Worm (Caenorhabditis elegans) whole organism, late embryonic: ENCODE data around the gene C05D12.5.

ENCODE experiments used
- K02D7.2 ChIP-seq: sonication (generic microtip); optimal IDR thresholded peaks from 2 replicates; lab custom pipeline; 2017; ENCODE audit warnings: mild to moderate bottlenecking, missing genetic modification characterization, missing compliant biosample characterization
- ama-1 ChIP-seq: fragments of 150-350 bp; optimal IDR thresholded peaks from 2 replicates; lab custom pipeline; 2014
- ceh-34 ChIP-seq: sonication (generic microtip); optimal IDR thresholded peaks from 2 replicates; lab custom pipeline; 2016; ENCODE audit warnings: mild to moderate bottlenecking, missing genetic modification characterization, missing compliant biosample characterization
- che-1 ChIP-seq: sonication (generic microtip); optimal IDR thresholded peaks from 2 replicates; lab custom pipeline; 2016; ENCODE audit warnings: mild to moderate bottlenecking, missing genetic modification characterization, missing compliant biosample characterization
- eyg-1 ChIP-seq: sonication (generic microtip); optimal IDR thresholded peaks from 2 replicates; lab custom pipeline; 2016; ENCODE audit warnings: missing genotype, missing genetic modification characterization, missing compliant biosample characterization
- gmeb-2 ChIP-seq: sonication (generic microtip); optimal IDR thresholded peaks from 2 replicates; lab custom pipeline; 2016; ENCODE audit warnings: missing genetic modification characterization, inconsistent platforms, missing compliant biosample characterization
- hlh-30 ChIP-seq: sonication (generic microtip); optimal IDR thresholded peaks from 2 replicates; lab custom pipeline; 2017; ENCODE audit warnings: antibody characterized with exemption, missing genetic modification characterization, missing compliant biosample characterization; ENCODE audit not compliant: insufficient read depth
- lin-11 ChIP-seq: fragments of 200-800 bp; sonication (Bioruptor generic); optimal IDR thresholded peaks from 2 replicates; lab custom pipeline; 2018; ENCODE audit warnings: mild to moderate bottlenecking, missing genetic modification characterization, missing compliant biosample characterization
- madf-2 ChIP-seq: sonication (generic microtip); optimal IDR thresholded peaks from 2 replicates; lab custom pipeline; 2017; ENCODE audit warnings: missing genetic modification characterization, missing compliant biosample characterization
- nfya-1 ChIP-seq: sonication (generic microtip); optimal IDR thresholded peaks from 2 replicates; lab custom pipeline; 2017; ENCODE audit warnings: missing genetic modification characterization, mild to moderate bottlenecking, missing compliant biosample characterization, antibody characterized with exemption, moderate library complexity
- nhr-232 ChIP-seq: sonication (generic microtip); optimal IDR thresholded peaks from 2 replicates; lab custom pipeline; 2016; ENCODE audit warnings: missing genetic modification characterization, missing compliant biosample characterization
- sox-4 ChIP-seq: sonication (generic microtip); optimal IDR thresholded peaks from 2 replicates; lab custom pipeline; 2017; ENCODE audit warnings: mild to moderate bottlenecking, missing genetic modification characterization, inconsistent platforms, missing compliant biosample characterization
- tbx-2 ChIP-seq: sonication (generic microtip); optimal IDR thresholded peaks from 2 replicates; lab custom pipeline; 2016; ENCODE audit warnings: missing genetic modification characterization, missing compliant biosample characterization
- ztf-16 ChIP-seq: sonication (generic microtip); optimal IDR thresholded peaks from 2 replicates; lab custom pipeline; 2017; ENCODE audit warnings: missing genetic modification characterization, missing compliant biosample characterization

DNA sequence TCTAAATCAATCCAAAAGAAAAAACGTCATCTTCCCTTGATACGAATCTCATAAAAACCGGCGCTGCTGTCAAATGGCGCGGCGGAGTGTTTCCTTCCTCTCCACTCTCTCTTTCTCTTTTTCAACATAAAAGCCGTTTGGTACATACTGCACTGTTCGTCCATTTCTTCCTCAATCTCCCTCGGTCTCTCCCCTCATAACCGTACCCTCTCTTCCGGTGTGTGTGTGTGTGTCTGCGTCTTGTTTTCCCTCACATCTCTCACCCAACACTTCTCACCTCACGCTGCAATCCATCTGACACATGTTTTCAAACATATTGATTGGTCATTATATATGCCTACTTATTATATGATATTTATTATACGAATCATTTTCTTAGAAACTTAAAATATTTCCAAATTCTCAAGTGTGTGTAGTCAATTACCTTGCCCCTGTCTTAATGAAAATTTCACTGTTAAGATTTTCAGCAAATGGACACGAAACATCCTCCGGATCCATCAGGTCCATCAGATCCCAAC lies 30.4 kb downstream of the C05D12.5 start, which contains the start of the genes aars-1 and rga-1:
- TF ChIP-seq madf-2 (no peak), nhr-232 (no peak), sox-4 (no peak), tbx-2 (tag; lab: Kevin White, UChicago) (peak; percentile 61), ztf-16 (tag; lab: Kevin White, UChicago) (no peak), che-1 (tag; lab: Kevin White, UChicago) (no peak), nfya-1 (tag; lab: Kevin White, UChicago) (peak; percentile 67), ceh-34 (tag; lab: Kevin White, UChicago) (no peak), gmeb-2 (tag; lab: Kevin White, UChicago) (no peak), ama-1 (lab: Kevin White, UChicago) (no peak), K02D7.2 (tag; lab: Kevin White, UChicago) (no peak), eyg-1 (tag; lab: Kevin White, UChicago) (no peak), lin-11 (tag; lab: Kevin White, UChicago) (no peak), hlh-30 (peak; percentile 51)
